Worm (Caenorhabditis elegans) whole organism, early embryonic: ENCODE data around the gene vnut-1.

ENCODE experiments used
- B0310.2 ChIP-seq: sonication (generic microtip); optimal IDR thresholded peaks from 2 replicates; lab custom pipeline; 2016; ENCODE audit warnings: mild to moderate bottlenecking, missing genetic modification characterization, missing compliant biosample characterization
- F13C5.2 ChIP-seq: sonication (generic microtip); optimal IDR thresholded peaks from 2 replicates; lab custom pipeline; 2017; ENCODE audit warnings: mild to moderate bottlenecking, missing genetic modification characterization, inconsistent platforms, missing compliant biosample characterization
- aly-1 ChIP-seq: sonication (generic microtip); optimal IDR thresholded peaks from 2 replicates; lab custom pipeline; 2016; ENCODE audit warnings: missing genetic modification characterization, missing compliant biosample characterization
- ama-1 ChIP-seq: fragments of 150-350 bp; optimal IDR thresholded peaks from 2 replicates; lab custom pipeline; 2014
- ceh-13 ChIP-seq: fragments of 200-800 bp; sonication (Bioruptor generic); optimal IDR thresholded peaks from 2 replicates; lab custom pipeline; 2018; ENCODE audit warnings: mild to moderate bottlenecking, missing genetic modification characterization, missing compliant biosample characterization
- ceh-36 ChIP-seq: sonication (generic microtip); optimal IDR thresholded peaks from 2 replicates; lab custom pipeline; 2016; ENCODE audit warnings: missing genetic modification characterization, inconsistent platforms, missing compliant biosample characterization
- ets-7 ChIP-seq: sonication (generic microtip); optimal IDR thresholded peaks from 2 replicates; lab custom pipeline; 2016; ENCODE audit warnings: missing genotype, missing genetic modification characterization, missing compliant biosample characterization
- flt-1 ChIP-seq: fragments of 200-800 bp; sonication (Bioruptor generic); IDR thresholded peaks from 2 replicates; pipeline ENCODE4 v1.3.6; 2022; ENCODE audit warnings: missing genetic modification characterization, missing compliant biosample characterization
- hmbx-1 ChIP-seq: sonication (generic microtip); optimal IDR thresholded peaks from 2 replicates; lab custom pipeline; 2016; ENCODE audit warnings: mild to moderate bottlenecking, missing genetic modification characterization, missing compliant biosample characterization
- hmg-4 ChIP-seq: fragments of 200-800 bp; sonication (Bioruptor generic); optimal IDR thresholded peaks from 2 replicates; lab custom pipeline; 2018; ENCODE audit warnings: mild to moderate bottlenecking, missing genetic modification characterization, missing compliant biosample characterization
- hnd-1 ChIP-seq: sonication (generic microtip); optimal IDR thresholded peaks from 2 replicates; lab custom pipeline; 2016; ENCODE audit warnings: missing genetic modification characterization, missing compliant biosample characterization
- pes-1 ChIP-seq: fragments of 200-800 bp; sonication (Bioruptor generic); IDR thresholded peaks from 2 replicates; pipeline ENCODE4 v1.3.6; 2022; ENCODE audit warnings: missing genetic modification reagents, missing genetic modification characterization, missing compliant biosample characterization
- scrt-1 ChIP-seq: fragments of 200-800 bp; sonication (Bioruptor generic); IDR thresholded peaks from 2 replicates; pipeline ENCODE4 v1.3.6; 2022; ENCODE audit warnings: missing genetic modification characterization, missing compliant biosample characterization
- sea-1 ChIP-seq: fragments of 200-800 bp; sonication (Bioruptor generic); conservative IDR thresholded peaks from 2 replicates; pipeline ENCODE4 v1.3.6; 2022; ENCODE audit warnings: missing genetic modification characterization, missing compliant biosample characterization
- tbx-11 ChIP-seq: fragments of 200-800 bp; sonication (Bioruptor generic); IDR thresholded peaks from 2 replicates; pipeline ENCODE4 v1.3.6; 2022; ENCODE audit warnings: missing genetic modification characterization, missing compliant biosample characterization
- tbx-37 ChIP-seq: fragments of 200-800 bp; sonication (Bioruptor generic); conservative IDR thresholded peaks from 2 replicates; pipeline ENCODE4 v1.3.6; 2022; ENCODE audit warnings: missing genetic modification reagents, missing genetic modification characterization, missing compliant biosample characterization
- tra-4 ChIP-seq: sonication (generic microtip); optimal IDR thresholded peaks from 2 replicates; lab custom pipeline; 2017; ENCODE audit warnings: missing genetic modification characterization, missing compliant biosample characterization

The vnut-1 gene

DNA sequence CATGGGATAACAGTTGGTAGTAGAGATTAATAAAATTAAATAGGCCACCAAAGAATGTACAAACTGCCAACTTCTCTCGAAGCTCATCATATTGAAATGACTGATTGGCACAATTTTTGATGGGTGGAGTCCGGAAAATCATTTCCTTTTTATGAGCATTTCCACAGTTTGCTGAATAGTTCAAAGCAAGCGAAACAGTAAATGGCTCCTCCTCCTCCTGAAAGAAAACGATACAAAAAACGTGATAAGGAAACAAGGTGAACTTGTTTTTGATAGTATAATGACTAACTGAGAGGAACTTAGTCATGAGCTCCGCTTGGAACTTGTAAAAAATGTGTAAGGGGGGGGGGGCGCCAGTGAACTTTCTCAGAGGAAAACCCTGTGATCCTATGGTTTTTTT is 25.4 kb downstream of the vnut-1 start, which contains the start of gene K10H10.9:
Gene K10H10.9, minus strand, starts transcription at position 101 of the 400 bp plus-strand sequence.
- TF ChIP-seq sea-1 (no peak), ets-7 (tag; lab: Kevin White, UChicago) (no peak), F13C5.2 (tag; lab: Kevin White, UChicago) (no peak), tra-4 (tag; lab: Kevin White, UChicago) (no peak), pes-1 (GFP tag; lab: Robert Waterston, UW) (no peak), ceh-36 (no peak), aly-1 (no peak), ceh-13 (GFP tag; lab: Kevin White, UChicago) (no peak), ama-1 (no peak), scrt-1 (GFP tag; lab: Robert Waterston, UW) (no peak), hmbx-1 (no peak), flt-1 (GFP tag; lab: Robert Waterston, UW) (no peak), tbx-37 (GFP tag; lab: Robert Waterston, UW) (no peak)

DNA sequence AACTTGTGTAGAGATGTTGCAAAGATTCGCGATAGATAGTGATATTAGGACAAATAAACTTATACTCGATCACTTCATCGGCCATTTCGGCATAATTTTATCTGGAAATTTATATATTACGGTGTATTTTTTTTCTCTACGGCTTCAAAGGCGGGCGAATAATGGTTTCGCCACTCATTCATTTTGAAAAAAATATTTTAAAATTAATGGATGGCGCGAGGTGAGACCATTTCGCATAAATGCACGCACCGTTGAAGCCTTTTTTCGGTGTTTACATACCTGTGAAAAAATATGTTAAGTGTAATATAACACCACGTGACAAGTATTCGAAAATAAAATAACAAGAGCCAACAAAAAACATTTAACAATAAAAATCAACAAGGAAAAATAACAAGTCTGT is 32.4 kb downstream of the vnut-1 start, which contains the start of gene btb-19:
Gene btb-19, minus strand, starts transcription at position 101 of the 400 bp plus-strand sequence.
- TF ChIP-seq hnd-1 (tag; lab: Kevin White, UChicago) (no peak), ets-7 (tag; lab: Kevin White, UChicago) (no peak), tbx-11 (GFP tag; lab: Robert Waterston, UW) (no peak), pes-1 (GFP tag; lab: Robert Waterston, UW) (no peak), flt-1 (GFP tag; lab: Robert Waterston, UW) (no peak), hmbx-1 (no peak), hmg-4 (GFP tag; lab: Kevin White, UChicago) (no peak), ceh-36 (no peak)

- no peak for TF ChIP-seq tra-4 (tag; lab: Kevin White, UChicago)
- TF ChIP-seq flt-1 (GFP tag; lab: Robert Waterston, UW), result no peak
- no peak for TF ChIP-seq B0310.2 (tag; lab: Kevin White, UChicago)
- TF ChIP-seq tbx-11 (GFP tag; lab: Robert Waterston, UW), result no peak
- TF ChIP-seq scrt-1 (GFP tag; lab: Robert Waterston, UW), result no peak
- no peak for TF ChIP-seq tbx-37 (GFP tag; lab: Robert Waterston, UW)
- no peak for TF ChIP-seq sea-1
- TF ChIP-seq ama-1, result no peak
- TF ChIP-seq ceh-36, result no peak
- no peak for TF ChIP-seq pes-1 (GFP tag; lab: Robert Waterston, UW)
- TF ChIP-seq F13C5.2 (tag; lab: Kevin White, UChicago), result no peak
Measured at ce11 chrII:14523070-14523572, 33.5 kb downstream of the vnut-1 start, which contains the start of gene btb-20. Gene btb-20, minus strand, starts transcription at chrII:14523522.

ce11 chrII:14523645-14524223 is 34.1 kb downstream of the vnut-1 start, which contains the start of gene pot-2:
Gene pot-2, plus strand, starts transcription at chrII:14524173.
- TF ChIP-seq tra-4 (tag; lab: Kevin White, UChicago), result no peak
- no peak for TF ChIP-seq hmbx-1
- no peak for TF ChIP-seq F13C5.2 (tag; lab: Kevin White, UChicago)
- TF ChIP-seq ceh-13 (GFP tag; lab: Kevin White, UChicago), result no peak
- no peak for TF ChIP-seq sea-1
- TF ChIP-seq hnd-1 (tag; lab: Kevin White, UChicago), result no peak
- TF ChIP-seq scrt-1 (GFP tag; lab: Robert Waterston, UW), result no peak
- no peak for TF ChIP-seq tbx-11 (GFP tag; lab: Robert Waterston, UW)
- no peak for TF ChIP-seq ceh-36
- no peak for TF ChIP-seq tbx-37 (GFP tag; lab: Robert Waterston, UW)
- no peak for TF ChIP-seq aly-1

DNA sequence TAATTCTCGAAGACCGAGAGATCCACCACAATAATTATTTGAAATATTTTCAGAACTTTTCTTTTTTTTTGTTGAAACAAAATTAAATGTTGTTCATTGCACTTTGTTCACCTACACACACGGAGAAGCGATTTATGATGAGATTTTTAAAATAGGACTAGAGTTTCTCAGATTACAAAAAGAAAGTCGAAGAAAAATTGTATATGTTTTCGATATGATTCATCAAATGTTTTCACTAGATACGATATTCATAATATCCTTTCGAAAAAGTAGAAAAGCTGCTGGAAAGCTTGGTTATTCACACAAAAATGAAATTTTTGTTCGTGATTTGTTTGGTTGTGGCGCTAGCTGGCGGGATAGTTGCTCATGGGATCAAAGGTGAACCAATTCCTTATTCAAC is 35.4 kb downstream of the vnut-1 start, which contains the start of gene F57C2.4:
Gene F57C2.4, plus strand, starts transcription at position 301 of the 400 bp plus-strand sequence.
- TF ChIP-seq ets-7 (tag; lab: Kevin White, UChicago), result no peak
- no peak for TF ChIP-seq aly-1
- TF ChIP-seq ceh-13 (GFP tag; lab: Kevin White, UChicago), result no peak
- no peak for TF ChIP-seq flt-1 (GFP tag; lab: Robert Waterston, UW)
- TF ChIP-seq hmg-4 (GFP tag; lab: Kevin White, UChicago), result no peak
- no peak for TF ChIP-seq ceh-36
- TF ChIP-seq tra-4 (tag; lab: Kevin White, UChicago), result no peak
- no peak for TF ChIP-seq F13C5.2 (tag; lab: Kevin White, UChicago)
- TF ChIP-seq tbx-37 (GFP tag; lab: Robert Waterston, UW), result no peak
- TF ChIP-seq pes-1 (GFP tag; lab: Robert Waterston, UW), result no peak
- TF ChIP-seq sea-1, result no peak
- no peak for TF ChIP-seq scrt-1 (GFP tag; lab: Robert Waterston, UW)
- TF ChIP-seq B0310.2 (tag; lab: Kevin White, UChicago), result no peak
- no peak for TF ChIP-seq hnd-1 (tag; lab: Kevin White, UChicago)
- TF ChIP-seq ama-1, result no peak

- no peak for TF ChIP-seq hmg-4 (GFP tag; lab: Kevin White, UChicago)
- TF ChIP-seq flt-1 (GFP tag; lab: Robert Waterston, UW), result no peak
- no peak for TF ChIP-seq B0310.2 (tag; lab: Kevin White, UChicago)
- TF ChIP-seq ceh-13 (GFP tag; lab: Kevin White, UChicago), result no peak
- TF ChIP-seq tbx-37 (GFP tag; lab: Robert Waterston, UW), result no peak
- TF ChIP-seq hnd-1 (tag; lab: Kevin White, UChicago), result no peak
- TF ChIP-seq F13C5.2 (tag; lab: Kevin White, UChicago), result no peak
- TF ChIP-seq scrt-1 (GFP tag; lab: Robert Waterston, UW), result no peak
- no peak for TF ChIP-seq sea-1
- TF ChIP-seq ama-1, result no peak
- TF ChIP-seq hmbx-1, result no peak
- TF ChIP-seq pes-1 (GFP tag; lab: Robert Waterston, UW), result no peak
- TF ChIP-seq ets-7 (tag; lab: Kevin White, UChicago), result no peak
- TF ChIP-seq aly-1, result no peak
- TF ChIP-seq tbx-11 (GFP tag; lab: Robert Waterston, UW), result no peak
- no peak for TF ChIP-seq ceh-36
- TF ChIP-seq tra-4 (tag; lab: Kevin White, UChicago), result no peak
Measured at ce11 chrII:14527104-14527503, 37.5 kb downstream of the vnut-1 start.
